Worm (Caenorhabditis elegans) whole organism, late embryonic: ENCODE data around the gene Y39A3A.3.

Source experiments
- ceh-19 ChIP-seq: fragments of 200-800 bp; sonication (Bioruptor generic); optimal IDR thresholded peaks from 2 replicates; lab custom pipeline; 2018; ENCODE audit warnings: mild to moderate bottlenecking, missing genetic modification characterization, missing compliant biosample characterization
- ceh-31 ChIP-seq: sonication (generic microtip); optimal IDR thresholded peaks from 2 replicates; lab custom pipeline; 2016; ENCODE audit warnings: missing genetic modification characterization, missing compliant biosample characterization
- ceh-9 ChIP-seq: sonication (generic microtip); optimal IDR thresholded peaks from 2 replicates; lab custom pipeline; 2016; ENCODE audit warnings: mild to moderate bottlenecking, missing genetic modification characterization, inconsistent platforms, missing compliant biosample characterization
- dve-1 ChIP-seq: sonication (generic microtip); optimal IDR thresholded peaks from 2 replicates; lab custom pipeline; 2017; ENCODE audit warnings: antibody characterized with exemption, mild to moderate bottlenecking, missing genetic modification characterization, missing compliant biosample characterization

- no peak for TF ChIP-seq ceh-31 (tag; lab: Kevin White, UChicago)
- no peak for TF ChIP-seq dve-1 (tag; lab: Kevin White, UChicago)
- no peak for TF ChIP-seq ceh-9 (tag; lab: Kevin White, UChicago)
- no peak for TF ChIP-seq ceh-19 (GFP tag; lab: Kevin White, UChicago)
Measured at ce11 chrIII:2111376-2111775, 43.2 kb upstream of the Y39A3A.3 start.
